Worm (Caenorhabditis elegans): ENCODE data around the gene ZK1307.4.

- no peak for TF ChIP-seq cog-1 (tag; optimal IDR thresholded peaks at IDR 0.05)
- TF ChIP-seq flt-1 (GFP tag; IDR thresholded peaks at IDR 0.05) = no peak
- TF ChIP-seq med-1 (GFP tag; optimal IDR thresholded peaks at IDR 0.05; ENCODE audit: insufficient read depth) = no peak
- no peak for TF ChIP-seq ztf-23 (GFP tag; IDR thresholded peaks at IDR 0.05)
- no peak for TF ChIP-seq ztf-29 (GFP tag; IDR thresholded peaks at IDR 0.05)
- TF ChIP-seq klf-2 (GFP tag; conservative IDR thresholded peaks at IDR 0.05) = no peak
- no peak for TF ChIP-seq T22C8.4 (GFP tag; IDR thresholded peaks at IDR 0.05)
Observed at ce11 chrII:9665577-9665976, 14.0 kb upstream of the ZK1307.4 start, which contains the start of gene ZK1320.5.
